Fruit fly (Drosophila melanogaster): ENCODE results near the gene Pus10.

The Pus10 gene

dm6 chr2L:166115-167069, 11.3 kb upstream of the Pus10 start (continued):
- TF ChIP-seq Scr (GFP tag; IDR thresholded peaks at IDR 0.05; ENCODE audit: partially characterized antibody) (no peak), CG10209 (GFP tag; optimal IDR thresholded peaks at IDR 0.05) (peak; percentile 83)

dm6 chr2L:165253-165890, 10.3 kb upstream of the Pus10 start:
- no peak for TF ChIP-seq PHDP (tag; optimal IDR thresholded peaks at IDR 0.05)
- peak; percentile 99 for TF ChIP-seq CG3407 (GFP tag; optimal IDR thresholded peaks at IDR 0.05)
- no peak for TF ChIP-seq gro (GFP tag; optimal IDR thresholded peaks at IDR 0.05)
- no peak for TF ChIP-seq CG14441 (GFP tag; IDR thresholded peaks at IDR 0.05)
- peak; percentile 87 for TF ChIP-seq onecut (GFP tag; IDR thresholded peaks at IDR 0.05)
- peak; percentile 15 for TF ChIP-seq Meics (GFP tag; optimal IDR thresholded peaks at IDR 0.05)
- TF ChIP-seq cad (GFP tag; optimal IDR thresholded peaks at IDR 0.05): peak; percentile 30
- peak; percentile 63 for TF ChIP-seq Med (GFP tag)
- no peak for TF ChIP-seq CG8290 (GFP tag; optimal IDR thresholded peaks at IDR 0.05)
- TF ChIP-seq CG8290 (tag; optimal IDR thresholded peaks at IDR 0.05): peak in 1 of 2 experiments; percentile 7
- no peak for TF ChIP-seq Dip3 (GFP tag; optimal IDR thresholded peaks at IDR 0.05)
- peak; percentile 31 for TF ChIP-seq ash1 (GFP tag; optimal IDR thresholded peaks at IDR 0.05)
- TF ChIP-seq Pdp1 (GFP tag; optimal IDR thresholded peaks at IDR 0.05): peak in 1 of 2 experiments; percentile 35
- no peak for TF ChIP-seq unpg (GFP tag; optimal IDR thresholded peaks at IDR 0.05)
- TF ChIP-seq CG12769 (tag; optimal IDR thresholded peaks at IDR 0.05): peak; percentile 6

DNA sequence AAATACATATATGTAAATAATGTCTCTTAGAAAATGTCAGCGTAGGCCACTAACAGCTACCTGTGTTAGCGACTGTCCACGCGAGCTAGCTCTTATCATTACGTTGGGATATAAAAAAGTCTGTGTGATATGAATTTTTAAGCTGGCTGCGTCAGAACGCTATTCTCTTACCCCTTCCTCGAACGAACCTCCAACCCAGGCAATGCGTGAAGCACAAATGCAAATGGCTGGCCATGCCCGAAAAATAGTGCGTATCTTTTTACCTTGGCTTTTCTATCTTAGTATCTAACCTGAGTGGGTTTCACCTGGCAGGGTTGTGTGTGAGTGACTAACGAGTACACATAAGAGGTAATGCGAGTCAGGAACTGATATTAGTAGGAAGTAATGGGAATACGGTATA, 8.1 kb upstream of the Pus10 start:
- peak; percentile 63 for TF ChIP-seq ash1 (GFP tag; optimal IDR thresholded peaks at IDR 0.05)
- peak; percentile 3 for TF ChIP-seq CG12769 (tag; optimal IDR thresholded peaks at IDR 0.05)
- TF ChIP-seq Med (GFP tag): peak; percentile 74
- TF ChIP-seq exex (tag; optimal IDR thresholded peaks at IDR 0.05): peak; percentile 16
- TF ChIP-seq croc (GFP tag; conservative IDR thresholded peaks at IDR 0.05): no peak
- TF ChIP-seq sug (tag; optimal IDR thresholded peaks at IDR 0.05): peak; percentile 29
- peak; percentile 66 for TF ChIP-seq mirr (GFP tag; optimal IDR thresholded peaks at IDR 0.05)
- TF ChIP-seq CG9876 (GFP tag; optimal IDR thresholded peaks at IDR 0.05): no peak
- TF ChIP-seq zen2 (GFP tag; IDR thresholded peaks at IDR 0.05; ENCODE audit: partially characterized antibody): no peak
- TF ChIP-seq CG8290 (GFP tag; optimal IDR thresholded peaks at IDR 0.05): no peak
- TF ChIP-seq CG8290 (tag; optimal IDR thresholded peaks at IDR 0.05): peak in 1 of 2 experiments; percentile 30
- peak; percentile 64 for TF ChIP-seq kni (GFP tag; optimal IDR thresholded peaks at IDR 0.05)

dm6 chr2L:162208-162607, 7.1 kb upstream of the Pus10 start:
- TF ChIP-seq eve (GFP tag; optimal IDR thresholded peaks at IDR 0.05) (peak in 1 of 2 experiments; percentile 69), klu (GFP tag; IDR thresholded peaks at IDR 0.05) (no peak), ems (GFP tag; optimal IDR thresholded peaks at IDR 0.05) (no peak), org-1 (GFP tag; optimal IDR thresholded peaks at IDR 0.05) (no peak), CG18619 (GFP tag; optimal IDR thresholded peaks at IDR 0.05) (no peak), Sox102F (GFP tag; optimal IDR thresholded peaks at IDR 0.05) (peak; percentile 2), slou (GFP tag; optimal IDR thresholded peaks at IDR 0.05) (no peak), nmo (GFP tag; optimal IDR thresholded peaks at IDR 0.05) (peak; percentile 2), D19A (tag; optimal IDR thresholded peaks at IDR 0.05) (peak; percentile 59), gem (tag; optimal IDR thresholded peaks at IDR 0.05) (peak; percentile 35), dmrt11E (tag; optimal IDR thresholded peaks at IDR 0.05) (peak; percentile 11), CG18262 (tag; optimal IDR thresholded peaks at IDR 0.05) (peak; percentile 14)

Measured in whole organism, embryonic.